Fruit fly (Drosophila melanogaster) whole organism, wandering third instar larva: ENCODE measurements around the gene CG13392.
A peak's percentile ranks its signal among the peaks of the same experiment; 100 is the strongest.

ENCODE experiments used
- Abd-B ChIP-seq: fragments of >200 bp; optimal IDR thresholded peaks from 2 replicates; lab custom pipeline; 2017; ENCODE audit warnings: missing biosample characterization, missing genetic modification characterization
- Dfd ChIP-seq: fragments of >200 bp; optimal IDR thresholded peaks from 2 replicates; lab custom pipeline; 2017; ENCODE audit warnings: missing biosample characterization, missing genetic modification characterization
- Jra ChIP-seq: sonication (Bioruptor generic); optimal IDR thresholded peaks from 2 replicates; lab custom pipeline; 2016; ENCODE audit warnings: missing biosample characterization, missing genetic modification characterization
- Mio ChIP-seq: sonication (Bioruptor generic); optimal IDR thresholded peaks from 2 replicates; lab custom pipeline; 2016; ENCODE audit warnings: missing biosample characterization, missing genetic modification characterization
- OdsH ChIP-seq: fragments of 200-800 bp; sonication (Bioruptor generic); optimal IDR thresholded peaks from 2 replicates; lab custom pipeline; 2016; ENCODE audit warnings: missing biosample characterization, mild to moderate bottlenecking, missing genetic modification characterization
- Sp1 ChIP-seq: fragments of 200-800 bp; sonication (Bioruptor generic); optimal IDR thresholded peaks from 3 replicates; lab custom pipeline; 2019; ENCODE audit warnings: missing biosample characterization, mild to moderate bottlenecking, missing genetic modification characterization, moderate library complexity
- br ChIP-seq: fragments of 200-800 bp; sonication (Bioruptor generic); optimal IDR thresholded peaks from 2 replicates; lab custom pipeline; 2016; ENCODE audit warnings: missing biosample characterization, missing genetic modification characterization
- brk ChIP-seq: fragments of 200-800 bp; sonication (Bioruptor generic); optimal IDR thresholded peaks from 2 replicates; lab custom pipeline; 2016; ENCODE audit warnings: missing biosample characterization, mild to moderate bottlenecking, missing genetic modification characterization
- dsf ChIP-seq: sonication (Bioruptor generic); optimal IDR thresholded peaks from 2 replicates; lab custom pipeline; 2016; ENCODE audit warnings: missing biosample characterization, missing genetic modification characterization, borderline replicate concordance
- fru ChIP-seq: fragments of 200-800 bp; sonication (Bioruptor generic); optimal IDR thresholded peaks from 3 replicates; lab custom pipeline; 2016; ENCODE audit warnings: missing biosample characterization, mild to moderate bottlenecking, missing genetic modification characterization
- pan ChIP-seq: fragments of >200 bp; optimal IDR thresholded peaks from 2 replicates; lab custom pipeline; 2017
- psq ChIP-seq: fragments of 200-800 bp; sonication (Bioruptor generic); optimal IDR thresholded peaks from 3 replicates; lab custom pipeline; 2017; ENCODE audit warnings: missing biosample characterization, mild to moderate bottlenecking, missing genetic modification characterization, moderate library complexity
- tai ChIP-seq: sonication (Bioruptor generic); optimal IDR thresholded peaks from 2 replicates; lab custom pipeline; 2016; ENCODE audit warnings: missing biosample characterization, missing genetic modification characterization
- usp ChIP-seq: fragments of >200 bp; optimal IDR thresholded peaks from 2 replicates; lab custom pipeline; 2017; ENCODE audit warnings: missing biosample characterization, missing genetic modification characterization

- TF ChIP-seq Dfd (GFP tag; lab: Kevin White, UChicago) (no peak), tai (GFP tag; lab: Kevin White, UChicago) (no peak), OdsH (GFP tag; lab: Kevin White, UChicago) (no peak), dsf (GFP tag; lab: Kevin White, UChicago) (no peak), Sp1 (GFP tag; lab: Kevin White, UChicago) (no peak), brk (no peak), pan (lab: Kevin White, UChicago) (no peak), fru (GFP tag; lab: Kevin White, UChicago) (no peak), Mio (GFP tag; lab: Kevin White, UChicago) (no peak), Abd-B (GFP tag; lab: Kevin White, UChicago) (no peak), psq (GFP tag; lab: Kevin White, UChicago) (no peak), Jra (GFP tag; lab: Kevin White, UChicago) (no peak), usp (GFP tag; lab: Kevin White, UChicago) (no peak), br (GFP tag; lab: Kevin White, UChicago) (peak; percentile 2)
These were observed 30.7 kb downstream of the CG13392 start, which contains the start of gene Mur29B for dm6 chr2L:8351864-8352263.
